Fruit fly (Drosophila melanogaster) whole organism, adult: ENCODE measurements around the gene tbc.

ENCODE experiments used
- CG11617 ChIP-seq: fragments of 200-800 bp; sonication (Bioruptor generic); optimal IDR thresholded peaks from 2 replicates; lab custom pipeline; 2017; ENCODE audit warnings: mild to moderate bottlenecking, missing biosample characterization, missing genetic modification reagents, missing genetic modification characterization
- CG12768 ChIP-seq: fragments of 200-800 bp; sonication (Bioruptor generic); optimal IDR thresholded peaks from 2 replicates; lab custom pipeline; 2017; ENCODE audit warnings: missing biosample characterization, missing genetic modification characterization, mild to moderate bottlenecking, moderate library complexity, missing genetic modification reagents
- CG14711 ChIP-seq: fragments of 200-800 bp; sonication (Bioruptor generic); optimal IDR thresholded peaks from 2 replicates; lab custom pipeline; 2018; ENCODE audit warnings: missing biosample characterization, mild to moderate bottlenecking, missing genetic modification characterization, moderate library complexity
- CG1620 ChIP-seq: fragments of 200-800 bp; sonication (Bioruptor generic); optimal IDR thresholded peaks from 2 replicates; lab custom pipeline; 2016; ENCODE audit warnings: missing biosample characterization, missing genetic modification characterization
- CG33017 ChIP-seq: fragments of 200-800 bp; sonication (Bioruptor generic); optimal IDR thresholded peaks from 2 replicates; lab custom pipeline; 2018; ENCODE audit warnings: missing biosample characterization, mild to moderate bottlenecking, missing genetic modification characterization, moderate library complexity
- CG5204 ChIP-seq: fragments of 200-800 bp; sonication (Bioruptor generic); optimal IDR thresholded peaks from 2 replicates; lab custom pipeline; 2016; ENCODE audit warnings: missing biosample characterization, missing genetic modification characterization
- CG7045 ChIP-seq: fragments of 200-800 bp; sonication (Bioruptor generic); optimal IDR thresholded peaks from 2 replicates; lab custom pipeline; 2017; ENCODE audit warnings: missing biosample characterization, mild to moderate bottlenecking, missing genetic modification characterization
- CG7101 ChIP-seq: fragments of 200-800 bp; sonication (Bioruptor generic); optimal IDR thresholded peaks from 2 replicates; lab custom pipeline; 2018; ENCODE audit warnings: missing biosample characterization, mild to moderate bottlenecking, missing genetic modification characterization, moderate library complexity
- Clk ChIP-seq: fragments of 200-800 bp; sonication (Bioruptor generic); optimal IDR thresholded peaks from 2 replicates; lab custom pipeline; 2017; ENCODE audit warnings: missing biosample characterization, missing genetic modification characterization
- Crg-1 ChIP-seq: fragments of 200-800 bp; sonication (Bioruptor generic); optimal IDR thresholded peaks from 2 replicates; lab custom pipeline; 2016; ENCODE audit warnings: missing biosample characterization, missing genetic modification characterization
- Hr96 ChIP-seq: fragments of 200-800 bp; sonication (Bioruptor generic); optimal IDR thresholded peaks from 2 replicates; lab custom pipeline; 2016; ENCODE audit warnings: missing biosample characterization, missing genetic modification characterization
- Mnt ChIP-seq: fragments of 200-800 bp; sonication (Bioruptor generic); optimal IDR thresholded peaks from 2 replicates; lab custom pipeline; 2016; ENCODE audit warnings: missing biosample characterization, mild to moderate bottlenecking, missing genetic modification characterization
- bab1 ChIP-seq: fragments of 200-800 bp; sonication (Bioruptor generic); optimal IDR thresholded peaks from 3 replicates; lab custom pipeline; 2019; ENCODE audit warnings: missing biosample characterization, mild to moderate bottlenecking, missing genetic modification characterization, moderate library complexity
- cic ChIP-seq: fragments of 200-800 bp; sonication (Bioruptor generic); optimal IDR thresholded peaks from 2 replicates; lab custom pipeline; 2017; ENCODE audit warnings: missing biosample characterization, mild to moderate bottlenecking, missing genetic modification characterization, moderate library complexity
- cnc ChIP-seq, 2 experiments: fragments of >200 bp; optimal IDR thresholded peaks; 2 replicates each; lab custom pipeline; 2017
- kay ChIP-seq: fragments of 200-800 bp; sonication (Bioruptor generic); peaks from one replicate; lab custom pipeline; 2016; ENCODE audit warnings: missing biosample characterization, missing genetic modification characterization, borderline replicate concordance
- ovo ChIP-seq: fragments of 200-800 bp; sonication (Bioruptor generic); optimal IDR thresholded peaks from 2 replicates; lab custom pipeline; 2016; ENCODE audit warnings: missing biosample characterization, missing genetic modification characterization
- pad ChIP-seq: fragments of 200-800 bp; sonication (Bioruptor generic); optimal IDR thresholded peaks from 3 replicates; lab custom pipeline; 2017; ENCODE audit warnings: missing biosample characterization, missing genetic modification characterization, mild to moderate bottlenecking, moderate library complexity, missing genetic modification reagents
- tj ChIP-seq: fragments of 200-800 bp; sonication (Bioruptor generic); optimal IDR thresholded peaks from 3 replicates; lab custom pipeline; 2017; ENCODE audit warnings: missing biosample characterization, mild to moderate bottlenecking, missing genetic modification characterization, moderate library complexity
- toe ChIP-seq: fragments of 200-800 bp; sonication (Bioruptor generic); optimal IDR thresholded peaks from 2 replicates; lab custom pipeline; 2016; ENCODE audit warnings: missing biosample characterization, missing genetic modification characterization

The tbc gene

dm6 chrX:20448828-20449427, at the start of gene tbc:
Gene tbc, plus strand, starts transcription at chrX:20449331.
- TF ChIP-seq cic (no peak), toe (no peak), CG7045 (GFP tag; lab: Kevin White, UChicago) (no peak), CG33017 (tag; lab: Kevin White, UChicago) (no peak), cnc (optimal IDR thresholded peaks at IDR 0.05; lab: Kevin White, UChicago) (no peak), CG7101 (tag; lab: Kevin White, UChicago) (no peak), kay (GFP tag; lab: Kevin White, UChicago) (no peak), CG5204 (no peak), CG14711 (tag; lab: Kevin White, UChicago) (no peak), Crg-1 (GFP tag; lab: Kevin White, UChicago) (no peak), tj (GFP tag; lab: Kevin White, UChicago) (no peak), CG11617 (GFP tag; lab: Kevin White, UChicago) (no peak), ovo (GFP tag; lab: Kevin White, UChicago) (no peak), Mnt (GFP tag; lab: Kevin White, UChicago) (no peak), Hr96 (GFP tag; lab: Kevin White, UChicago) (no peak), CG12768 (no peak), pad (GFP tag; lab: Kevin White, UChicago) (no peak), bab1 (GFP tag; lab: Kevin White, UChicago) (no peak)

DNA sequence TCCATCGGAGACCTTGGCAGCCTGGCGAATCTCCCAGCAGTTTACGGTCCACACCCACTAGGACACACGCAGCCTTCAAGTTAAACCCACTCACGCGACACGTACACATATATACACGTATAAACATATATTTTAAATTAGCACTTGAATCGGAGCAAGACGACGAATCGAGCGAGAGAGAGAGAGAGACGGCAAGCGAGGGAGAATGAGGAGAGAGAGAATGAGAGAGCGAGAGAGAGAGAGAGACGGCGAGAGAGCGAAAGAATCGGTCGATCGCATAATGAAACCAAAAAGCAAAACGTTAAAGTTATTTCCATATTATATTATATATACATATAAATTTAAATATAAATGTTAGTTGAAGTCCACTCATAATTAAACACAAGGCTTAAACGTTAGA, 37.5 kb upstream of the tbc start:
- TF ChIP-seq cic (no peak), CG33017 (tag; lab: Kevin White, UChicago) (no peak), CG1620 (no peak), tj (GFP tag; lab: Kevin White, UChicago) (no peak), ovo (GFP tag; lab: Kevin White, UChicago) (no peak), CG14711 (tag; lab: Kevin White, UChicago) (no peak), toe (no peak), Mnt (GFP tag; lab: Kevin White, UChicago) (no peak), Clk (GFP tag; lab: Kevin White, UChicago) (no peak), CG11617 (GFP tag; lab: Kevin White, UChicago) (no peak), CG5204 (no peak), CG7101 (tag; lab: Kevin White, UChicago) (no peak), Crg-1 (GFP tag; lab: Kevin White, UChicago) (no peak), bab1 (GFP tag; lab: Kevin White, UChicago) (no peak), cnc (optimal IDR thresholded peaks at IDR 0.05; lab: Kevin White, UChicago) (no peak), CG7045 (GFP tag; lab: Kevin White, UChicago) (no peak), pad (GFP tag; lab: Kevin White, UChicago) (no peak), kay (GFP tag; lab: Kevin White, UChicago) (no peak), CG12768 (no peak)

DNA sequence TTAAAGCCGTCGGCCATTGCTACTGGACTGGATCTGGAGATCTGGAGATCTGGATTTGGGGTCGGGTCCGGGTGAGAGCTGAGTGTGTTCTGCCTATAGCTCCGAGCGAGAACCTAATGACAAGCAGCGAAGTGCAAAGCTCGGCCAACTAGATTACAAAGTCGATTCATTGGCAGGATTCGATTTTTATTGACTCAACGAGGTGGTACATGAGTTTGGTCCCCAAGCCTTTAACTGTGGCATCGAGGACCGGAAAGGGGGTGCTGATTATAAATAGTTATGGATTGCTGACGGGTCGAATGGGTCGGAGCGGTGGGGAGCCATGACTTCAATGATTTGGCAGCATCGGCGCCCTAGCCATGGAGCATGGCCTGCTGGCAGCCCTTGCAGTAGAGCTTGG, 35.6 kb upstream of the tbc start, which contains the start of gene CG15459:
TSS of gene CG15459 (minus strand) at position 101 of the 400 bp plus-strand sequence.
- TF ChIP-seq CG5204 (no peak), pad (GFP tag; lab: Kevin White, UChicago) (no peak), CG33017 (tag; lab: Kevin White, UChicago) (no peak), CG12768 (no peak), cic (no peak), bab1 (GFP tag; lab: Kevin White, UChicago) (no peak), CG7045 (GFP tag; lab: Kevin White, UChicago) (no peak), tj (GFP tag; lab: Kevin White, UChicago) (no peak), ovo (GFP tag; lab: Kevin White, UChicago) (no peak), CG14711 (tag; lab: Kevin White, UChicago) (no peak), CG7101 (tag; lab: Kevin White, UChicago) (no peak), CG11617 (GFP tag; lab: Kevin White, UChicago) (no peak)

DNA sequence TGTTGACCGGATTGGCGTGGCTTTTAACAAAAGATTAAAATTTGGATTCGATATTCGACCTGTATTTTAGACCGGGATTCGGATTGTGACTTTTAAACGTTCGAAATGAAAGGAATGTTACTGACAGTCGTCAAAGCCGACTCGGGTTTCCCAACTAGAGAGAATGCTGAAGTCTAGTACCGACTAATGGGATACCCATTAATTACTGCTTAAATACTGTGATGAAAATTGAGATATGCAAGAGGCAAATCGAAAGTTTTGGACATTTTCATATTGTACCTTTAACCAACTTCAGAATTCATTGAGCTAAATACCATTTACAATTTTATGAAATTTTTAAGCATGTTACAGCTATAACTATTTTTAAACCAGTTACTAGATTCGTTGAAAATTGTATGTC, 35.0 kb upstream of the tbc start, which contains the start of gene CG15458:
TSS of gene CG15458 (minus strand) at position 101 of the 400 bp plus-strand sequence.
- TF ChIP-seq CG12768 (no peak), Clk (GFP tag; lab: Kevin White, UChicago) (no peak), ovo (GFP tag; lab: Kevin White, UChicago) (no peak), toe (no peak), Mnt (GFP tag; lab: Kevin White, UChicago) (no peak), CG14711 (tag; lab: Kevin White, UChicago) (no peak), CG7101 (tag; lab: Kevin White, UChicago) (no peak), CG7045 (GFP tag; lab: Kevin White, UChicago) (no peak)

DNA sequence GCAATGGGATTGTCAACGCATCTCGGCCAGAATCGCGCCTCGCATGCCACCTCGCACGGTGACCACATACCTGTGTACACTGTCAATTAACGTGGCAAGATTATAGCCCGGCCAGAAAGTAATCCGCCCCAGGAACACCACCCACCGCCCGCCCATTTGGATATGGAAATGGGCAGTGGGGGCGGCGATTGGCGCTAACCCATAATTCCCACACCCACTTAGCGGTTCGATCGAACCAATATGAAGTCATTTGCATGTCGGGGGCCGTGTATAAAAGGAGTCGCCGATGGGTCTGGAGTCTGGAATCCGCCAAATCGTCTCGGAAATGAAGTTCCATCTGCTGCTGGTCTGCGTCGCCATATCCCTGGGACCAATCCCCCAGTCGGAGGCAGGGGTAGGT, 33.7 kb upstream of the tbc start, which contains the start of gene Obp19a:
TSS of gene Obp19a (plus strand) at position 301 of the 400 bp plus-strand sequence.
- no peak for TF ChIP-seq pad (GFP tag; lab: Kevin White, UChicago)
- no peak for TF ChIP-seq CG11617 (GFP tag; lab: Kevin White, UChicago)
- TF ChIP-seq Mnt (GFP tag; lab: Kevin White, UChicago): no peak
- no peak for TF ChIP-seq cnc (optimal IDR thresholded peaks at IDR 0.05; lab: Kevin White, UChicago)
- TF ChIP-seq CG1620: no peak
- no peak for TF ChIP-seq Hr96 (GFP tag; lab: Kevin White, UChicago)

DNA sequence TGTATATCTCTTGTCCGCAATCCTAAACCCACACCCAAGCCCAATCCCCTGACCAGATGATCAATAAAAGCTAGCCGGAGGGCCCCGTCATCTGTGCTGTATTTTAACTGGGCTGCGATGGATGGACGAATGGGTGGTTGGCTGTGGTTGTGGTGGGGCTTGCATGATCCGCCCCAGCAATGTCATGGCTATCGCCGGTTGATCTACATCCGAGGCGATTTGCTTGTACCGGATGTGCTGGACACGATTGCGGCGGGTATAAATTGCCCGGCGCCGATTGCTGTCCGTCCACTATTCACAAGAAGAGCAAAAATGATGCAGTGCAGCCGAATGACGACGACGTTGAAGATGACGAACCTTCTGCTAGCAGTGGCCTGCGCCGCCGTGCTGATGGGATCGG, 32.7 kb upstream of the tbc start, which contains the start of gene Obp19b:
TSS of gene Obp19b (plus strand) at position 301 of the 400 bp plus-strand sequence.
- TF ChIP-seq CG1620: no peak
- no peak for TF ChIP-seq Mnt (GFP tag; lab: Kevin White, UChicago)
- no peak for TF ChIP-seq ovo (GFP tag; lab: Kevin White, UChicago)
- TF ChIP-seq CG11617 (GFP tag; lab: Kevin White, UChicago): no peak
- TF ChIP-seq CG12768: no peak
- TF ChIP-seq cnc (optimal IDR thresholded peaks at IDR 0.05; lab: Kevin White, UChicago): no peak
- TF ChIP-seq bab1 (GFP tag; lab: Kevin White, UChicago): no peak
- no peak for TF ChIP-seq CG7045 (GFP tag; lab: Kevin White, UChicago)
- TF ChIP-seq Clk (GFP tag; lab: Kevin White, UChicago): no peak
- no peak for TF ChIP-seq CG5204
- no peak for TF ChIP-seq CG7101 (tag; lab: Kevin White, UChicago)
- TF ChIP-seq CG14711 (tag; lab: Kevin White, UChicago): no peak
- TF ChIP-seq Crg-1 (GFP tag; lab: Kevin White, UChicago): no peak
- no peak for TF ChIP-seq cic
- no peak for TF ChIP-seq CG33017 (tag; lab: Kevin White, UChicago)
- no peak for TF ChIP-seq toe
- no peak for TF ChIP-seq tj (GFP tag; lab: Kevin White, UChicago)
- no peak for TF ChIP-seq Hr96 (GFP tag; lab: Kevin White, UChicago)
- no peak for TF ChIP-seq pad (GFP tag; lab: Kevin White, UChicago)
- no peak for TF ChIP-seq kay (GFP tag; lab: Kevin White, UChicago)
